Fruit fly (Drosophila melanogaster) whole organism, embryonic: Measurements from ENCODE around the gene Vti1a.

Source experiments
- B-H1 ChIP-seq: fragments of 200-800 bp; sonication (Bioruptor generic); IDR thresholded peaks from 3 replicates; pipeline ENCODE4 v1.3.6; 2022; ENCODE audit warnings: missing biosample characterization, missing genetic modification characterization
- CG1024 ChIP-seq: fragments of 200-800 bp; sonication (Bioruptor generic); IDR thresholded peaks from 2 replicates; pipeline ENCODE4 v1.3.6; 2022; ENCODE audit warnings: missing biosample characterization, missing genetic modification characterization
- CG11695 ChIP-seq: fragments of 200-800 bp; sonication (Bioruptor generic); IDR thresholded peaks from 3 replicates; pipeline ENCODE4 v1.3.6; 2022; ENCODE audit warnings: missing biosample characterization, missing genetic modification characterization
- CG12236 ChIP-seq: fragments of 200-800 bp; sonication (Bioruptor generic); optimal IDR thresholded peaks from 2 replicates; lab custom pipeline; 2016; ENCODE audit warnings: missing biosample characterization, missing genetic modification characterization
- CG12769 ChIP-seq: fragments of 200-800 bp; sonication (Bioruptor generic); optimal IDR thresholded peaks from 2 replicates; lab custom pipeline; 2019; ENCODE audit warnings: missing biosample characterization, mild to moderate bottlenecking, missing genetic modification characterization, moderate library complexity
- CG13624 ChIP-seq: fragments of 200-800 bp; sonication (Bioruptor generic); optimal IDR thresholded peaks from 2 replicates; lab custom pipeline; 2016; ENCODE audit warnings: missing biosample characterization, missing genetic modification characterization
- CG14014 ChIP-seq: fragments of 200-800 bp; sonication (Bioruptor generic); IDR thresholded peaks from 2 replicates; pipeline ENCODE4 v1.3.6; 2022; ENCODE audit warnings: missing biosample characterization, missing genetic modification characterization
- CG15073 ChIP-seq: fragments of 200-800 bp; sonication (Bioruptor generic); optimal IDR thresholded peaks from 2 replicates; lab custom pipeline; 2016; ENCODE audit warnings: missing biosample characterization, missing genetic modification characterization
- CG1602 ChIP-seq: fragments of 200-800 bp; sonication (Bioruptor generic); optimal IDR thresholded peaks from 3 replicates; lab custom pipeline; 2016; ENCODE audit warnings: missing biosample characterization, missing genetic modification characterization
- CG18262 ChIP-seq: fragments of 200-800 bp; optimal IDR thresholded peaks from 3 replicates; lab custom pipeline; 2019; ENCODE audit warnings: missing biosample characterization, mild to moderate bottlenecking, missing genetic modification characterization, moderate library complexity
- CG2120 ChIP-seq: fragments of 200-800 bp; sonication (Bioruptor generic); optimal IDR thresholded peaks from 3 replicates; lab custom pipeline; 2016; ENCODE audit warnings: missing biosample characterization, missing genetic modification characterization
- CG2678 ChIP-seq: fragments of 200-800 bp; sonication (Bioruptor generic); optimal IDR thresholded peaks from 3 replicates; lab custom pipeline; 2019; ENCODE audit warnings: missing biosample characterization, mild to moderate bottlenecking, missing genetic modification characterization, moderate library complexity
- CG2712 ChIP-seq: fragments of 200-800 bp; optimal IDR thresholded peaks from 3 replicates; lab custom pipeline; 2019; ENCODE audit warnings: missing biosample characterization, mild to moderate bottlenecking, missing genetic modification characterization, moderate library complexity
- CG2889 ChIP-seq: fragments of 200-800 bp; sonication (Bioruptor generic); IDR thresholded peaks from 3 replicates; pipeline ENCODE4 v1.3.6; 2022; ENCODE audit warnings: missing biosample characterization, missing genetic modification characterization
- CG32767 ChIP-seq: fragments of 200-800 bp; sonication (Bioruptor generic); IDR thresholded peaks from 2 replicates; pipeline ENCODE4 v1.3.6; 2022; ENCODE audit warnings: missing biosample characterization, missing genetic modification characterization
- CG4328 ChIP-seq: fragments of 200-800 bp; sonication (Bioruptor generic); optimal IDR thresholded peaks from 3 replicates; lab custom pipeline; 2017; ENCODE audit warnings: missing biosample characterization, missing genetic modification reagents, missing genetic modification characterization
- CG6254 ChIP-seq: fragments of 200-800 bp; sonication (Bioruptor generic); optimal IDR thresholded peaks from 3 replicates; lab custom pipeline; 2017; ENCODE audit warnings: mild to moderate bottlenecking, missing biosample characterization, missing genetic modification reagents, missing genetic modification characterization
- CG6689 ChIP-seq: fragments of 200-800 bp; sonication (Bioruptor generic); IDR thresholded peaks from 2 replicates; pipeline ENCODE4 v1.3.6; 2022; ENCODE audit warnings: missing biosample characterization, missing genetic modification characterization
- CG7839 ChIP-seq: fragments of 200-800 bp; sonication (Bioruptor generic); optimal IDR thresholded peaks from 3 replicates; lab custom pipeline; 2018; ENCODE audit warnings: missing biosample characterization, mild to moderate bottlenecking, missing genetic modification characterization, moderate library complexity
- CG8089 ChIP-seq: fragments of 200-800 bp; sonication (Bioruptor generic); optimal IDR thresholded peaks from 3 replicates; lab custom pipeline; 2016; ENCODE audit warnings: missing biosample characterization, missing genetic modification characterization
- CG8281 ChIP-seq: fragments of 200-800 bp; sonication (Bioruptor generic); optimal IDR thresholded peaks from 2 replicates; lab custom pipeline; 2018; ENCODE audit warnings: missing biosample characterization, mild to moderate bottlenecking, missing genetic modification characterization, moderate library complexity
- E2f2 ChIP-seq: fragments of 200-800 bp; sonication (Bioruptor generic); IDR thresholded peaks from 2 replicates; pipeline ENCODE4 v1.3.6; 2022; ENCODE audit warnings: missing biosample characterization, missing genetic modification characterization
- Ets65A ChIP-seq: fragments of 200-800 bp; sonication (Bioruptor generic); peaks from one replicate; lab custom pipeline; 2016; ENCODE audit warnings: missing biosample characterization, missing genetic modification characterization
- Fer3 ChIP-seq: fragments of 200-800 bp; sonication (Bioruptor generic); optimal IDR thresholded peaks from 2 replicates; lab custom pipeline; 2018; ENCODE audit warnings: missing biosample characterization, mild to moderate bottlenecking, missing genetic modification characterization, moderate library complexity
- Hsf ChIP-seq: fragments of 200-800 bp; sonication (Bioruptor generic); optimal IDR thresholded peaks from 3 replicates; lab custom pipeline; 2016; ENCODE audit warnings: missing biosample characterization, missing genetic modification characterization
- Max ChIP-seq: fragments of 200-800 bp; sonication (Bioruptor generic); optimal IDR thresholded peaks from 2 replicates; lab custom pipeline; 2016; ENCODE audit warnings: missing biosample characterization, mild to moderate bottlenecking, missing genetic modification characterization
- Nf-YA ChIP-seq: fragments of 200-800 bp; sonication (Bioruptor generic); IDR thresholded peaks from 2 replicates; pipeline ENCODE4 v1.3.6; 2022; ENCODE audit warnings: missing biosample characterization, missing genetic modification characterization
- Six4 ChIP-seq: fragments of 200-800 bp; sonication (Bioruptor generic); optimal IDR thresholded peaks from 2 replicates; lab custom pipeline; 2016; ENCODE audit warnings: missing biosample characterization, missing genetic modification characterization
- ara ChIP-seq: fragments of 200-800 bp; sonication (Bioruptor generic); IDR thresholded peaks from 2 replicates; pipeline ENCODE4 v1.3.6; 2022; ENCODE audit warnings: missing biosample characterization, missing genetic modification characterization
- bigmax ChIP-seq: fragments of 200-800 bp; sonication (Bioruptor generic); optimal IDR thresholded peaks from 2 replicates; lab custom pipeline; 2018; ENCODE audit warnings: missing biosample characterization, mild to moderate bottlenecking, missing genetic modification characterization
- cas ChIP-seq: fragments of 200-800 bp; sonication (Bioruptor generic); IDR thresholded peaks from 2 replicates; pipeline ENCODE4 v1.3.6; 2022; ENCODE audit warnings: missing biosample characterization, missing genetic modification characterization
- crol ChIP-seq: fragments of 200-800 bp; sonication (Bioruptor generic); IDR thresholded peaks from 2 replicates; pipeline ENCODE4 v1.3.6; 2022; ENCODE audit warnings: missing biosample characterization, missing genetic modification characterization
- crp ChIP-seq, 2 experiments: fragments of 200-800 bp; sonication (Bioruptor generic); optimal IDR thresholded peaks; 2 replicates in 1 of 2; 3 replicates in 1 of 2; lab custom pipeline; 2017; ENCODE audit warnings: missing biosample characterization in 2 of 2, missing genetic modification characterization in 2 of 2, mild to moderate bottlenecking in 1 of 2, moderate library complexity in 1 of 2
- fd64A ChIP-seq: fragments of 200-800 bp; sonication (Bioruptor generic); optimal IDR thresholded peaks from 3 replicates; lab custom pipeline; 2018; ENCODE audit warnings: missing biosample characterization, mild to moderate bottlenecking, missing genetic modification characterization
- grau ChIP-seq: fragments of 200-800 bp; optimal IDR thresholded peaks from 3 replicates; lab custom pipeline; 2019; ENCODE audit warnings: missing biosample characterization, mild to moderate bottlenecking, missing genetic modification characterization, moderate library complexity
- her ChIP-seq: fragments of 200-800 bp; sonication (Bioruptor generic); optimal IDR thresholded peaks from 2 replicates; lab custom pipeline; 2016; ENCODE audit warnings: missing biosample characterization, missing genetic modification characterization
- ind ChIP-seq: fragments of 200-800 bp; sonication (Bioruptor generic); optimal IDR thresholded peaks from 3 replicates; lab custom pipeline; 2016; ENCODE audit warnings: missing biosample characterization, missing genetic modification characterization
- lola ChIP-seq, 3 experiments: fragments of >200 bp in 2 of 3; fragments of 200-800 bp in 1 of 3; sonication (Bioruptor generic) in 1 of 3; optimal IDR thresholded peaks; 2 replicates each; lab custom pipeline; 2017 to 2019; ENCODE audit warnings: missing biosample characterization in 3 of 3, missing genetic modification characterization in 3 of 3, mild to moderate bottlenecking in 1 of 3, moderate library complexity in 1 of 3
- oc ChIP-seq: fragments of 200-800 bp; sonication (Bioruptor generic); optimal IDR thresholded peaks from 2 replicates; lab custom pipeline; 2018; ENCODE audit warnings: missing biosample characterization, mild to moderate bottlenecking, missing genetic modification characterization, moderate library complexity
- otp ChIP-seq: fragments of 200-800 bp; sonication (Bioruptor generic); IDR thresholded peaks from 3 replicates; pipeline ENCODE4, ENCODE4 v1.3.6; 2022; ENCODE audit warnings: missing biosample characterization, missing genetic modification characterization
- pan ChIP-seq, 4 experiments: fragments of >200 bp in 3 of 4; fragments of 200-800 bp in 1 of 4; sonication (Bioruptor generic) in 1 of 4; optimal IDR thresholded peaks in 3 of 4; IDR thresholded peaks in 1 of 4; 2 replicates each; pipeline versions ENCODE4 v1.3.6 to Lab custom; 2017 to 2022; ENCODE audit warnings: missing biosample characterization in 2 of 4, missing genetic modification characterization in 2 of 4, mixed read lengths in 1 of 4
- phol ChIP-seq: fragments of 200-800 bp; sonication (Bioruptor generic); optimal IDR thresholded peaks from 3 replicates; lab custom pipeline; 2018; ENCODE audit warnings: missing biosample characterization, mild to moderate bottlenecking, missing genetic modification characterization, moderate library complexity
- prd ChIP-seq, 3 experiments: fragments of >200 bp in 2 of 3; fragments of 200-800 bp in 1 of 3; sonication (Bioruptor generic) in 1 of 3; optimal IDR thresholded peaks in 2 of 3; IDR thresholded peaks in 1 of 3; 2 replicates in 2 of 3; 3 replicates in 1 of 3; pipeline versions ENCODE4 v1.3.6 to Lab custom; 2017 to 2022; ENCODE audit warnings: missing biosample characterization in 1 of 3, missing genetic modification characterization in 1 of 3
- ssp ChIP-seq: fragments of 200-800 bp; sonication (Bioruptor generic); IDR thresholded peaks from 2 replicates; pipeline ENCODE4 v1.3.6; 2022; ENCODE audit warnings: missing biosample characterization, missing genetic modification characterization
- tgo ChIP-seq: fragments of 200-800 bp; sonication (Bioruptor generic); IDR thresholded peaks from 3 replicates; pipeline ENCODE4 v1.3.6; 2022; ENCODE audit warnings: missing biosample characterization, missing genetic modification characterization
- twi ChIP-seq: fragments of 200-800 bp; optimal IDR thresholded peaks from 2 replicates; lab custom pipeline; 2019; ENCODE audit warnings: missing biosample characterization, mild to moderate bottlenecking, missing genetic modification characterization, moderate library complexity
- zfh1 ChIP-seq: fragments of 200-800 bp; sonication (Bioruptor generic); IDR thresholded peaks from 3 replicates; pipeline ENCODE4 v1.3.6; 2022; ENCODE audit warnings: missing biosample characterization, missing genetic modification characterization

The Vti1a gene

DNA sequence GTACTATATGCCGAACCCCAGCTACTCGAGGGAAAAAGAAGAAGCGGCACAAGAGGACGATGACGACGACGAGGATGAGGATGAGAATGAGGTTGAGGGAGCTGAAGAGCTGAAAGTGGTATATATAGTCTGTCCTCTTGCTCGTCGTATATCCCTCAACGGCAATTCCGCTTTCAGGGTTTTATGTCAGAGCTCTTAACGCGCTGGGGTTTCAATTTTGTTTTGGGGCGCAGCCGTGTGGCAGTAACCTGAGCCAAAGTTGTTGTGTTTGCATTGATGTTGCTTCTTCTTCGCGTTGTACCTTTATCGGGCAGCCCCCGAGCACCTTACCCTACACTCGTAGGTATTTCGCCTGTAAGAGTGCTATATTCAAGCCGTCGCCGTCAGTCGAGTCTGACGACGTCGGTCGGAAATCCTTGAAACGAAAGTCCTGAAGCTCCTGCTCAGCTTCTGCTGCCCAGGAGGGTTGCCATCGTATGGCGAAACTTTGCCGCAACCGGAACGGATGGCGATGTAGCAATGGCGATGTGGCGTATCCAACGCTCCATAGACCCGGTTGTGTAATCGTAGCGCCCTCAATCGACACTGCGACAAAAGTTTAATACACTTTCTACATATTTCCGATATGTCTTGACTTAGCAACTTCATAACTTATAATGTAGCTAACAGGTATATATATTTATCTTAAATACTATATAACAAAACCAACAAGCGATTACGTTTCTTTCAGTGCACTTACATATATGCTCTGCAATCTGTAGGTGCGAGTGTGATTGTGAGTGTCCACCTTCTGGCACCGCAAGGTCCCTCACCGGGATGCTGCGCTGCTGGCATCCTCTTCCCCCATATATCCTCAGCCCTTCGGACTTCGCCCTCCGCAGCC, 12.2 kb upstream of the Vti1a start (continued):
- TF ChIP-seq CG2712 (tag; lab: Kevin White, UChicago): peak; percentile 10
- no peak for TF ChIP-seq pan (optimal IDR thresholded peaks at IDR 0.05; lab: Kevin White, UChicago)
- peak in 1 of 2 experiments; percentile 62 for TF ChIP-seq pan (GFP tag; optimal IDR thresholded peaks at IDR 0.05 in 1 of 2, IDR thresholded peaks at IDR 0.05 in 1 of 2)
- peak; percentile 14 for TF ChIP-seq Max
- TF ChIP-seq oc (tag; lab: Kevin White, UChicago): no peak
- no peak for TF ChIP-seq lola (GFP tag; optimal IDR thresholded peaks at IDR 0.05; lab: Kevin White, UChicago)
- 0 out of 2 replicates have a peak, but pooled peaks have one; percentile 46 for TF ChIP-seq CG32767 (GFP tag; lab: Robert Waterston, UW)
- TF ChIP-seq E2f2: 0 out of 2 replicates have a peak, but pooled peaks have one; percentile 7
- TF ChIP-seq CG2120 (GFP tag; lab: Kevin White, UChicago): peak; percentile 28
- TF ChIP-seq CG6689 (GFP tag; lab: Robert Waterston, UW): peak; percentile 60
- TF ChIP-seq twi (tag; lab: Kevin White, UChicago): no peak
- no peak for TF ChIP-seq CG6254
- no peak for TF ChIP-seq bigmax (GFP tag; lab: Kevin White, UChicago)
- TF ChIP-seq B-H1 (GFP tag; lab: Robert Waterston, UW): peak; percentile 38; the same call in 1 of the 3 replicates
- peak; percentile 39; the same call in 1 of the 2 replicates for TF ChIP-seq CG14014 (GFP tag; lab: Robert Waterston, UW)
- peak; percentile 3 for TF ChIP-seq Hsf (GFP tag; lab: Kevin White, UChicago)
- TF ChIP-seq CG2889 (GFP tag; lab: Robert Waterston, UW): 0 out of 3 replicates have a peak, but pooled peaks have one; percentile 26
- TF ChIP-seq CG11695: 0 out of 3 replicates have a peak, but pooled peaks have one; percentile 11
- no peak for TF ChIP-seq ssp (GFP tag; lab: Robert Waterston, UW)
- peak; percentile 5 for TF ChIP-seq CG18262 (tag; lab: Kevin White, UChicago)
- TF ChIP-seq zfh1 (GFP tag; lab: Robert Waterston, UW): peak; percentile 46; the same call in 2 of the 3 replicates
- no peak for TF ChIP-seq CG15073 (GFP tag; lab: Kevin White, UChicago)
- 0 out of 2 replicates have a peak, but pooled peaks have one; percentile 6 for TF ChIP-seq crol (GFP tag; lab: Robert Waterston, UW)
- TF ChIP-seq prd (optimal IDR thresholded peaks at IDR 0.05; lab: Kevin White, UChicago): no peak
- peak; percentile 57; the same call in 1 of the 3 replicates for TF ChIP-seq prd (GFP tag; IDR thresholded peaks at IDR 0.05; lab: Robert Waterston, UW)
- TF ChIP-seq CG8089 (GFP tag; lab: Kevin White, UChicago): no peak
- no peak for TF ChIP-seq cas (GFP tag; lab: Robert Waterston, UW)
- TF ChIP-seq fd64A (GFP tag; lab: Kevin White, UChicago): no peak
- no peak for TF ChIP-seq CG8281
- peak; percentile 12 for TF ChIP-seq Fer3 (tag; lab: Kevin White, UChicago)
- no peak for TF ChIP-seq crp (GFP tag; optimal IDR thresholded peaks at IDR 0.05; lab: Kevin White, UChicago)
- TF ChIP-seq CG2678 (tag; lab: Kevin White, UChicago): peak; percentile 13
- peak; percentile 50; the same call in 2 of the 3 replicates for TF ChIP-seq tgo (GFP tag; lab: Robert Waterston, UW)
- peak; percentile 10 for TF ChIP-seq grau
- peak; percentile 59; the same call in 1 of the 3 replicates for TF ChIP-seq otp
- 0 out of 2 replicates have a peak, but pooled peaks have one; percentile 25 for TF ChIP-seq Nf-YA (GFP tag; lab: Robert Waterston, UW)
- peak; percentile 56; the same call in 1 of the 2 replicates for TF ChIP-seq ara (GFP tag; lab: Robert Waterston, UW)
- TF ChIP-seq Six4 (GFP tag; lab: Kevin White, UChicago): peak; percentile 10
- peak; percentile 37 for TF ChIP-seq phol (tag; lab: Kevin White, UChicago)
- TF ChIP-seq CG4328: no peak
- TF ChIP-seq her: no peak
- TF ChIP-seq CG7839 (tag; lab: Kevin White, UChicago): peak; percentile 34
- TF ChIP-seq CG12769 (tag; lab: Kevin White, UChicago): peak; percentile 40
- TF ChIP-seq CG12236 (GFP tag; lab: Kevin White, UChicago): no peak
- peak; percentile 52; the same call in 1 of the 2 replicates for TF ChIP-seq CG1024 (GFP tag; lab: Robert Waterston, UW)
- TF ChIP-seq Ets65A (GFP tag; lab: Kevin White, UChicago): peak; percentile 74
- TF ChIP-seq CG13624 (GFP tag; lab: Kevin White, UChicago): no peak
- TF ChIP-seq ind (GFP tag; lab: Kevin White, UChicago): peak; percentile 13
- no peak for TF ChIP-seq CG1602 (GFP tag; lab: Kevin White, UChicago)
